Fruit fly (Drosophila melanogaster) whole organism, embryonic: ENCODE measurements around the gene CG17224.

Experiments
- Atf-2 ChIP-seq: fragments of 200-800 bp; sonication (Bioruptor generic); optimal IDR thresholded peaks from 2 replicates; lab custom pipeline; 2016; ENCODE audit warnings: missing biosample characterization, missing genetic modification characterization
- CG10543 ChIP-seq: fragments of 200-800 bp; sonication (Bioruptor generic); optimal IDR thresholded peaks from 3 replicates; lab custom pipeline; 2017; ENCODE audit warnings: missing biosample characterization, mild to moderate bottlenecking, missing genetic modification characterization, moderate library complexity
- CG10654 ChIP-seq: fragments of 200-800 bp; sonication (Bioruptor generic); optimal IDR thresholded peaks from 2 replicates; lab custom pipeline; 2016; ENCODE audit warnings: missing biosample characterization, missing genetic modification characterization
- CG11093 ChIP-seq: fragments of 200-800 bp; sonication (Bioruptor generic); IDR thresholded peaks from 3 replicates; pipeline ENCODE4 v1.3.6; 2022; ENCODE audit warnings: missing biosample characterization, missing genetic modification characterization
- CG11456 ChIP-seq: fragments of 200-800 bp; sonication (Bioruptor generic); IDR thresholded peaks from 3 replicates; pipeline ENCODE4 v1.3.6; 2022; ENCODE audit warnings: missing biosample characterization, missing genetic modification characterization
- CG12155 ChIP-seq: fragments of 200-800 bp; sonication (Bioruptor generic); optimal IDR thresholded peaks from 3 replicates; lab custom pipeline; 2016; ENCODE audit warnings: missing biosample characterization, missing genetic modification characterization
- CG12769 ChIP-seq: fragments of 200-800 bp; sonication (Bioruptor generic); optimal IDR thresholded peaks from 2 replicates; lab custom pipeline; 2019; ENCODE audit warnings: missing biosample characterization, mild to moderate bottlenecking, missing genetic modification characterization, moderate library complexity
- CG14014 ChIP-seq: fragments of 200-800 bp; sonication (Bioruptor generic); IDR thresholded peaks from 2 replicates; pipeline ENCODE4 v1.3.6; 2022; ENCODE audit warnings: missing biosample characterization, missing genetic modification characterization
- CG14710 ChIP-seq: fragments of 200-800 bp; sonication (Bioruptor generic); optimal IDR thresholded peaks from 3 replicates; lab custom pipeline; 2019; ENCODE audit warnings: missing biosample characterization, mild to moderate bottlenecking, missing genetic modification characterization, moderate library complexity
- CG15601 ChIP-seq: fragments of 200-800 bp; sonication (Bioruptor generic); optimal IDR thresholded peaks from 3 replicates; lab custom pipeline; 2019; ENCODE audit warnings: missing biosample characterization, mild to moderate bottlenecking, missing genetic modification characterization, moderate library complexity
- CG15696 ChIP-seq: fragments of 200-800 bp; sonication (Bioruptor generic); optimal IDR thresholded peaks from 2 replicates; lab custom pipeline; 2019; ENCODE audit warnings: missing biosample characterization, mild to moderate bottlenecking, missing genetic modification characterization, moderate library complexity
- CG16863 ChIP-seq: fragments of 200-800 bp; sonication (Bioruptor generic); optimal IDR thresholded peaks from 3 replicates; lab custom pipeline; 2016; ENCODE audit warnings: missing biosample characterization, missing genetic modification characterization
- CG17361 ChIP-seq: fragments of 200-800 bp; sonication (Bioruptor generic); IDR thresholded peaks from 3 replicates; pipeline ENCODE4 v1.3.6; 2022; ENCODE audit warnings: missing biosample characterization, missing genetic modification characterization
- CG17385 ChIP-seq: fragments of 200-800 bp; sonication (Bioruptor generic); optimal IDR thresholded peaks from 3 replicates; lab custom pipeline; 2018; ENCODE audit warnings: missing biosample characterization, mild to moderate bottlenecking, missing genetic modification characterization
- CG17568 ChIP-seq: fragments of 200-800 bp; sonication (Bioruptor generic); optimal IDR thresholded peaks from 2 replicates; lab custom pipeline; 2018; ENCODE audit warnings: missing biosample characterization, mild to moderate bottlenecking, missing genetic modification characterization, moderate library complexity
- CG17829 ChIP-seq: fragments of 200-800 bp; optimal IDR thresholded peaks from 2 replicates; lab custom pipeline; 2019; ENCODE audit warnings: missing biosample characterization, mild to moderate bottlenecking, missing genetic modification characterization, moderate library complexity
- CG2116 ChIP-seq: fragments of 200-800 bp; sonication (Bioruptor generic); optimal IDR thresholded peaks from 3 replicates; lab custom pipeline; 2018; ENCODE audit warnings: missing biosample characterization, mild to moderate bottlenecking, missing genetic modification characterization
- CG32772 ChIP-seq: fragments of 200-800 bp; sonication (Bioruptor generic); IDR thresholded peaks from 2 replicates; pipeline ENCODE4 v1.3.6; 2022; ENCODE audit warnings: missing biosample characterization, missing genetic modification characterization
- CG33557 ChIP-seq: fragments of 200-800 bp; sonication (Bioruptor generic); optimal IDR thresholded peaks from 2 replicates; lab custom pipeline; 2019; ENCODE audit warnings: missing biosample characterization, mild to moderate bottlenecking, missing genetic modification characterization, moderate library complexity
- CG4360 ChIP-seq: fragments of 200-800 bp; sonication (Bioruptor generic); IDR thresholded peaks from 2 replicates; pipeline ENCODE4 v1.3.6; 2022; ENCODE audit warnings: missing biosample characterization, missing genetic modification characterization
- CG4707 ChIP-seq: fragments of 200-800 bp; sonication (Bioruptor generic); optimal IDR thresholded peaks from 2 replicates; lab custom pipeline; 2018; ENCODE audit warnings: missing biosample characterization, mild to moderate bottlenecking, missing genetic modification characterization, moderate library complexity
- CG9817 ChIP-seq: fragments of 200-800 bp; sonication (Bioruptor generic); optimal IDR thresholded peaks from 2 replicates; lab custom pipeline; 2018; ENCODE audit warnings: missing biosample characterization, mild to moderate bottlenecking, missing genetic modification characterization, moderate library complexity
- D19B ChIP-seq: fragments of 200-800 bp; sonication (Bioruptor generic); optimal IDR thresholded peaks from 2 replicates; lab custom pipeline; 2017; ENCODE audit warnings: missing biosample characterization, mild to moderate bottlenecking, missing genetic modification characterization
- Dad ChIP-seq: fragments of 200-800 bp; sonication (Bioruptor generic); optimal IDR thresholded peaks from 3 replicates; lab custom pipeline; 2016; ENCODE audit warnings: missing biosample characterization, missing genetic modification characterization
- Dip3 ChIP-seq: fragments of 200-800 bp; sonication (Bioruptor generic); optimal IDR thresholded peaks from 3 replicates; lab custom pipeline; 2016; ENCODE audit warnings: missing biosample characterization, missing genetic modification characterization
- Dp ChIP-seq: fragments of 200-800 bp; sonication (Bioruptor generic); optimal IDR thresholded peaks from 2 replicates; lab custom pipeline; 2018; ENCODE audit warnings: missing biosample characterization, mild to moderate bottlenecking, missing genetic modification characterization, moderate library complexity
- Drgx ChIP-seq: fragments of 200-800 bp; sonication (Bioruptor generic); IDR thresholded peaks from 2 replicates; pipeline ENCODE4 v1.3.6; 2022; ENCODE audit warnings: missing biosample characterization, missing genetic modification characterization
- Fer3 ChIP-seq: fragments of 200-800 bp; sonication (Bioruptor generic); optimal IDR thresholded peaks from 2 replicates; lab custom pipeline; 2018; ENCODE audit warnings: missing biosample characterization, mild to moderate bottlenecking, missing genetic modification characterization, moderate library complexity
- GATAe ChIP-seq: fragments of 200-800 bp; sonication (Bioruptor generic); conservative IDR thresholded peaks from 2 replicates; pipeline ENCODE4 v1.3.6; 2022; ENCODE audit warnings: missing biosample characterization, missing genetic modification characterization
- HLHmδ ChIP-seq: fragments of 200-800 bp; sonication (Bioruptor generic); optimal IDR thresholded peaks from 2 replicates; lab custom pipeline; 2018; ENCODE audit warnings: missing biosample characterization, mild to moderate bottlenecking, missing genetic modification characterization, moderate library complexity
- Jarid2 ChIP-seq: fragments of 200-800 bp; sonication (Bioruptor generic); optimal IDR thresholded peaks from 3 replicates; lab custom pipeline; 2017; ENCODE audit warnings: mild to moderate bottlenecking, missing biosample characterization, missing genetic modification reagents, missing genetic modification characterization
- Nf-YA ChIP-seq: fragments of 200-800 bp; sonication (Bioruptor generic); IDR thresholded peaks from 2 replicates; pipeline ENCODE4 v1.3.6; 2022; ENCODE audit warnings: missing biosample characterization, missing genetic modification characterization
- NfI ChIP-seq: fragments of 200-800 bp; sonication (Bioruptor generic); optimal IDR thresholded peaks from 3 replicates; lab custom pipeline; 2018; ENCODE audit warnings: missing biosample characterization, mild to moderate bottlenecking, missing genetic modification characterization, moderate library complexity
- Scr ChIP-seq: fragments of 200-800 bp; sonication (Bioruptor generic); IDR thresholded peaks from 2 replicates; pipeline ENCODE4 v1.3.6; 2022; ENCODE audit warnings: missing biosample characterization, missing genetic modification characterization; ENCODE audit not compliant: partially characterized antibody
- al ChIP-seq: fragments of 200-800 bp; sonication (Bioruptor generic); IDR thresholded peaks from 2 replicates; pipeline ENCODE4 v1.3.6; 2022; ENCODE audit warnings: missing biosample characterization, missing genetic modification characterization
- aop ChIP-seq: fragments of 200-800 bp; sonication (Bioruptor generic); IDR thresholded peaks from 2 replicates; pipeline ENCODE4 v1.3.6; 2022; ENCODE audit warnings: missing biosample characterization, missing genetic modification characterization
- ara ChIP-seq: fragments of 200-800 bp; sonication (Bioruptor generic); IDR thresholded peaks from 2 replicates; pipeline ENCODE4 v1.3.6; 2022; ENCODE audit warnings: missing biosample characterization, missing genetic modification characterization
- bcd ChIP-seq: fragments of 200-800 bp; sonication (Bioruptor generic); optimal IDR thresholded peaks from 2 replicates; lab custom pipeline; 2017; ENCODE audit warnings: missing biosample characterization, mild to moderate bottlenecking, missing genetic modification characterization
- bsh ChIP-seq, 2 experiments: fragments of 200-800 bp; sonication (Bioruptor generic); optimal IDR thresholded peaks; 2 replicates each; lab custom pipeline; 2017 to 2018; ENCODE audit warnings: mild to moderate bottlenecking in 2 of 2, missing biosample characterization in 2 of 2, missing genetic modification characterization in 2 of 2, moderate library complexity in 1 of 2
- cad ChIP-seq: fragments of >200 bp; optimal IDR thresholded peaks from 2 replicates; lab custom pipeline; 2017; ENCODE audit warnings: missing biosample characterization, missing genetic modification characterization
- chn ChIP-seq: fragments of 200-800 bp; sonication (Bioruptor generic); optimal IDR thresholded peaks from 2 replicates; lab custom pipeline; 2016; ENCODE audit warnings: missing biosample characterization, missing genetic modification characterization
- gro ChIP-seq: fragments of 200-800 bp; sonication (Bioruptor generic); optimal IDR thresholded peaks from 2 replicates; lab custom pipeline; 2016; ENCODE audit warnings: missing biosample characterization, missing genetic modification characterization
- mam ChIP-seq: fragments of 200-800 bp; sonication (Bioruptor generic); optimal IDR thresholded peaks from 3 replicates; lab custom pipeline; 2016; ENCODE audit warnings: missing biosample characterization, missing genetic modification characterization
- nerfin-1 ChIP-seq: fragments of 200-800 bp; sonication (Bioruptor generic); optimal IDR thresholded peaks from 3 replicates; lab custom pipeline; 2019; ENCODE audit warnings: missing biosample characterization, mild to moderate bottlenecking, missing genetic modification characterization, moderate library complexity
- pita ChIP-seq: fragments of 200-800 bp; sonication (Bioruptor generic); optimal IDR thresholded peaks from 2 replicates; lab custom pipeline; 2017; ENCODE audit warnings: missing biosample characterization, mild to moderate bottlenecking, missing genetic modification characterization
- repo ChIP-seq: fragments of 200-800 bp; sonication (Bioruptor generic); optimal IDR thresholded peaks from 2 replicates; lab custom pipeline; 2016; ENCODE audit warnings: missing biosample characterization, missing genetic modification characterization
- salm ChIP-seq: fragments of 200-800 bp; sonication (Bioruptor generic); optimal IDR thresholded peaks from 2 replicates; lab custom pipeline; 2018; ENCODE audit warnings: missing biosample characterization, mild to moderate bottlenecking, missing genetic modification characterization
- sna ChIP-seq: fragments of 200-800 bp; sonication (Bioruptor generic); IDR thresholded peaks from 2 replicates; pipeline ENCODE4 v1.3.6; 2022; ENCODE audit warnings: missing biosample characterization, missing genetic modification characterization; ENCODE audit not compliant: partially characterized antibody
- tna ChIP-seq: fragments of 200-800 bp; sonication (Bioruptor generic); IDR thresholded peaks from 2 replicates; pipeline ENCODE4 v1.3.6; 2022; ENCODE audit warnings: missing biosample characterization, missing genetic modification characterization; ENCODE audit not compliant: partially characterized antibody
- zen2 ChIP-seq: fragments of 200-800 bp; sonication (Bioruptor generic); IDR thresholded peaks from 3 replicates; pipeline ENCODE4 v1.3.6; 2022; ENCODE audit warnings: missing biosample characterization, missing genetic modification characterization; ENCODE audit not compliant: partially characterized antibody

The CG17224 gene

dm6 chr2L:2972439-2972936 lies 45.6 kb downstream of the CG17224 start, which contains the start of the genes Rrp1 and gammaTub23C (continued):
- peak; percentile 78 for TF ChIP-seq Fer3
- peak; percentile 87 for TF ChIP-seq al (GFP tag; lab: Robert Waterston, UW)
- no peak for TF ChIP-seq cad (GFP tag; lab: Kevin White, UChicago)
- TF ChIP-seq mam (GFP tag; lab: Kevin White, UChicago) = peak; percentile 72
- TF ChIP-seq CG10654 (GFP tag; lab: Kevin White, UChicago) = peak; percentile 86
- peak; percentile 88; the same call in 2 of the 3 replicates for TF ChIP-seq CG11093 (GFP tag; lab: Robert Waterston, UW)
- no peak for TF ChIP-seq zen2 (GFP tag; lab: Robert Waterston, UW)
- peak; percentile 89 for TF ChIP-seq nerfin-1
- TF ChIP-seq Scr (GFP tag; lab: Robert Waterston, UW) = no peak
- TF ChIP-seq CG15601 (tag; lab: Kevin White, UChicago) = peak; percentile 82
- TF ChIP-seq bcd (GFP tag; lab: Kevin White, UChicago) = peak; percentile 93
- peak; percentile 92 for TF ChIP-seq CG17829 (tag; lab: Kevin White, UChicago)
- TF ChIP-seq pita = no peak
- peak; percentile 89 for TF ChIP-seq CG12155 (GFP tag; lab: Kevin White, UChicago)
- TF ChIP-seq tna (GFP tag; lab: Robert Waterston, UW) = no peak
- TF ChIP-seq CG33557 (GFP tag; lab: Kevin White, UChicago) = peak; percentile 90
- no peak for TF ChIP-seq repo (GFP tag; lab: Kevin White, UChicago)
- TF ChIP-seq aop (GFP tag; lab: Robert Waterston, UW) = no peak
- peak; percentile 86 for TF ChIP-seq CG17385 (GFP tag; lab: Kevin White, UChicago)
- peak; percentile 82 for TF ChIP-seq D19B
- peak; percentile 77; the same call in 2 of the 3 replicates for TF ChIP-seq CG11456
- TF ChIP-seq CG32772 (GFP tag; lab: Robert Waterston, UW) = peak; percentile 88
- peak; percentile 90 for TF ChIP-seq CG9817 (tag; lab: Kevin White, UChicago)
- TF ChIP-seq Jarid2 = no peak
- TF ChIP-seq Nf-YA = no peak
- TF ChIP-seq GATAe (GFP tag; lab: Robert Waterston, UW) = peak; percentile 50; the same call in 1 of the 2 replicates
- TF ChIP-seq CG15696 (tag; lab: Kevin White, UChicago) = peak; percentile 88
- TF ChIP-seq bsh (GFP tag; optimal IDR thresholded peaks at IDR 0.05; lab: Kevin White, UChicago) = peak; percentile 71 to 83
- peak; percentile 83 for TF ChIP-seq CG2116
- peak; percentile 59; the same call in 1 of the 2 replicates for TF ChIP-seq Drgx
- peak; percentile 44 for TF ChIP-seq CG16863 (GFP tag; lab: Kevin White, UChicago)
- peak; percentile 89 for TF ChIP-seq CG10543 (GFP tag; lab: Kevin White, UChicago)
- TF ChIP-seq CG12769 (tag; lab: Kevin White, UChicago) = no peak
- TF ChIP-seq Dip3 (GFP tag; lab: Kevin White, UChicago) = peak; percentile 81
- TF ChIP-seq chn (GFP tag; lab: Kevin White, UChicago) = peak; percentile 82
- peak; percentile 74 for TF ChIP-seq CG14014 (GFP tag; lab: Robert Waterston, UW)
- peak; percentile 72 for TF ChIP-seq Dad (GFP tag; lab: Kevin White, UChicago)
- TF ChIP-seq CG4360 = no peak
- TF ChIP-seq NfI (GFP tag; lab: Kevin White, UChicago) = peak; percentile 90
- TF ChIP-seq Dp (GFP tag; lab: Kevin White, UChicago) = peak; percentile 65
- TF ChIP-seq CG14710 (tag; lab: Kevin White, UChicago) = peak; percentile 96
- peak; percentile 78 for TF ChIP-seq ara (GFP tag; lab: Robert Waterston, UW)
- no peak for TF ChIP-seq HLHmδ (GFP tag; lab: Kevin White, UChicago)
- TF ChIP-seq salm (tag; lab: Kevin White, UChicago) = peak; percentile 61
- peak; percentile 47 for TF ChIP-seq CG4707
- TF ChIP-seq CG17361 = peak; percentile 99
- peak; percentile 50 for TF ChIP-seq gro
- TF ChIP-seq CG17568 (GFP tag; lab: Kevin White, UChicago) = no peak
- TF ChIP-seq sna (GFP tag; lab: Robert Waterston, UW) = no peak
- TF ChIP-seq Atf-2 (GFP tag; lab: Kevin White, UChicago) = peak; percentile 69
